Worm (Caenorhabditis elegans) whole organism, L1 larva: ENCODE data around the gene C09H10.9.
A peak's percentile ranks its signal among the peaks of the same experiment; 100 is the strongest.

ENCODE experiments used
- C04F5.9 ChIP-seq: sonication (generic microtip); optimal IDR thresholded peaks from 2 replicates; lab custom pipeline; 2016; ENCODE audit warnings: missing genetic modification characterization, missing compliant biosample characterization
- blmp-1 ChIP-seq: fragments of 150-350 bp; optimal IDR thresholded peaks from 2 replicates; lab custom pipeline; 2014; ENCODE audit warnings: missing biosample characterization, missing genetic modification characterization
- fkh-10 ChIP-seq: sonication (generic microtip); optimal IDR thresholded peaks from 2 replicates; lab custom pipeline; 2017; ENCODE audit warnings: missing biosample characterization, missing genetic modification reagents, missing genetic modification characterization
- hlh-4 ChIP-seq: sonication (generic microtip); optimal IDR thresholded peaks from 2 replicates; lab custom pipeline; 2016; ENCODE audit warnings: mild to moderate bottlenecking, missing genetic modification characterization, missing compliant biosample characterization
- mdl-1 ChIP-seq, 2 experiments: fragments of 150-350 bp; optimal IDR thresholded peaks; 2 replicates each; lab custom pipeline; 2014 to 2017; ENCODE audit warnings: missing biosample characterization in 2 of 2, missing genetic modification characterization in 2 of 2, inconsistent platforms in 1 of 2
- mep-1 ChIP-seq: fragments of 150-350 bp; optimal IDR thresholded peaks from 2 replicates; lab custom pipeline; 2014; ENCODE audit warnings: missing biosample characterization, missing genetic modification characterization
- nhr-237 ChIP-seq: fragments of 150-350 bp; optimal IDR thresholded peaks from 2 replicates; lab custom pipeline; 2014; ENCODE audit warnings: missing biosample characterization, missing genetic modification characterization
- nhr-76 ChIP-seq: sonication (generic microtip); optimal IDR thresholded peaks from 2 replicates; lab custom pipeline; 2017; ENCODE audit warnings: missing biosample characterization, missing genetic modification characterization
- nhr-77 ChIP-seq: fragments of 150-350 bp; optimal IDR thresholded peaks from 2 replicates; lab custom pipeline; 2014; ENCODE audit warnings: missing biosample characterization, missing genetic modification characterization
- snpc-4 ChIP-seq: fragments of 150-350 bp; optimal IDR thresholded peaks from 2 replicates; lab custom pipeline; 2014; ENCODE audit warnings: missing biosample characterization, missing genetic modification characterization
- vab-15 ChIP-seq: sonication (generic microtip); optimal IDR thresholded peaks from 2 replicates; lab custom pipeline; 2017; ENCODE audit warnings: missing genotype, mild to moderate bottlenecking, missing genetic modification characterization, missing compliant biosample characterization
- zag-1 ChIP-seq: fragments of 150-350 bp; optimal IDR thresholded peaks from 2 replicates; lab custom pipeline; 2014; ENCODE audit warnings: missing biosample characterization, missing genetic modification characterization

DNA sequence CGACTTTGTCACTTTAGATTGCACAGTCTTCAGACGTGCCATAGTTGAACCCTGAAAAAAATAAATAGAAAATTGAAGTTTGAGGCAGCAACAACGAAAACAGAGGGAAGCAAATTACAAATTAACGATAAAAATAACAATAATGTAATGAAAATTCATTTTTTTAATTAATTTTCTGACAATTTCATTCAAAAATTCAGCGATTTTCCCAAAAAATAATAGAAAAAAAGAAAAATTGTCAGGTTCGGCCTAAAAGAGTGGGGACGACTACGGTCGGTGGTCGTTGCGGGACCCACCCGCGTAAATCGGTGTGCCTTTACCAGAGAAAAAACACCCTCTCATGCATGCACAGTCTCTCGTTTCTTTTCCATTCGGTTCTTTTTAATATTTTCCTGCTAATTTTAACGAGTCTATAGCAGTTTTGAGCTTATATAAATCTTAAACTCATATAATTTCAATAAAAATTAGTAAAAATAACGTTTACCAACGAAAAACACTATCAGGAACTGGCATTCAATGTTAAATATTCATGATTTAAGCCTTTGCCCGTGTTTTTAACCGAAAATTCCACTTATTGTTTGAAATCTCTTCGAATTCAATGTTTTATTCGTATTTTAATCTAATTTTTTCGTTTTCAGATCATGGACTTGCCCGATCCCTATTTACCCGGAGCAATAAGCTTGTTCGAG is 22.2 kb downstream of the C09H10.9 start, which contains the start of the genes rps-9 and lsm-1:
- TF ChIP-seq mep-1 (tag; lab: Kevin White, UChicago): peak; percentile 71
- peak; percentile 58 for TF ChIP-seq nhr-77 (tag; lab: Kevin White, UChicago)
- TF ChIP-seq mdl-1 (tag; optimal IDR thresholded peaks at IDR 0.05; lab: Kevin White, UChicago): peak in 1 of 2 experiments; percentile 8
- TF ChIP-seq vab-15: no peak
- no peak for TF ChIP-seq C04F5.9 (tag; lab: Kevin White, UChicago)
- peak; percentile 38 for TF ChIP-seq snpc-4 (tag; lab: Kevin White, UChicago)
- peak; percentile 45 for TF ChIP-seq blmp-1 (tag; lab: Kevin White, UChicago)
- TF ChIP-seq nhr-237: peak; percentile 52
- no peak for TF ChIP-seq fkh-10
- TF ChIP-seq zag-1 (tag; lab: Kevin White, UChicago): no peak
- TF ChIP-seq nhr-76: no peak
- no peak for TF ChIP-seq hlh-4 (tag; lab: Kevin White, UChicago)
